Worm (Caenorhabditis elegans): ENCODE measurements around the gene nhr-98.

DNA sequence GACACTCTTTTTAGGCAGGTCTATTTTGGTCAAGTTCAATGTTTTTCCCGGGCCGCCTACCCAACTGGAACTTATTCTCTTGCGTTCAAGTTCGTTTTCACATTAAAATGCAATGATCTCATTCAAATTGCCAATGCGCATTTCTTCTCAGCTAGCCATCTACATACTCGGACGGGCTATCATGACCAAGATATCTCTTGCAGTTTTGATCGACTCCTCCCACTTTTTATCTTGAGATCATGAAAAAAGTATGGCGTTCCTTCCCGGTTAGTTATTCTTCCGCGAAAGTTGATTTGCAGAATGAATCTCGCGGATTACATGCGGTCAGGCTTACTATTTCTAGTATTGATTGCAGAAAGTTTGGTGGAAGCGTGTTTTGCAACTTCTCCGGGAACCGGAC lies 19.8 kb upstream of the nhr-98 start, which contains the start of gene B0554.2:
- no peak for TF ChIP-seq unc-39 (tag; optimal IDR thresholded peaks at IDR 0.05)
- TF ChIP-seq lin-39 (tag; optimal IDR thresholded peaks at IDR 0.05): no peak
- no peak for TF ChIP-seq unc-55 (GFP tag; optimal IDR thresholded peaks at IDR 0.05)
- TF ChIP-seq nhr-23 (tag; optimal IDR thresholded peaks at IDR 0.05): no peak
